Fruit fly (Drosophila melanogaster) whole organism, prepupa: ENCODE results near the gene Cyp4d21.
A peak's percentile ranks its signal among the peaks of the same experiment; 100 is the strongest.

Experiments used
- Blimp-1 ChIP-seq: fragments of 200-800 bp; sonication (Bioruptor generic); optimal IDR thresholded peaks from 3 replicates; lab custom pipeline; 2017; ENCODE audit warnings: missing biosample characterization, missing genetic modification characterization, mild to moderate bottlenecking, moderate library complexity, missing genetic modification reagents
- CG10631 ChIP-seq: fragments of 200-800 bp; sonication (Bioruptor generic); optimal IDR thresholded peaks from 2 replicates; lab custom pipeline; 2016; ENCODE audit warnings: missing biosample characterization, missing genetic modification characterization
- CG10669 ChIP-seq: fragments of 200-800 bp; sonication (Bioruptor generic); optimal IDR thresholded peaks from 3 replicates; lab custom pipeline; 2018; ENCODE audit warnings: missing biosample characterization, mild to moderate bottlenecking, missing genetic modification characterization, moderate library complexity
- CG11294 ChIP-seq: fragments of 200-800 bp; sonication (Bioruptor generic); IDR thresholded peaks from 2 replicates; pipeline ENCODE4 v1.3.6; 2022; ENCODE audit warnings: missing biosample characterization, missing genetic modification characterization
- CG11762 ChIP-seq: fragments of 200-800 bp; sonication (Bioruptor generic); optimal IDR thresholded peaks from 3 replicates; lab custom pipeline; 2016; ENCODE audit warnings: missing biosample characterization, missing genetic modification characterization; ENCODE audit not compliant: insufficient read depth
- CG15336 ChIP-seq: fragments of 200-800 bp; sonication (Bioruptor generic); IDR thresholded peaks from 2 replicates; pipeline ENCODE4 v1.3.6; 2022; ENCODE audit warnings: missing biosample characterization, missing genetic modification characterization
- CG1621 ChIP-seq: fragments of 200-800 bp; sonication (Bioruptor generic); optimal IDR thresholded peaks from 3 replicates; lab custom pipeline; 2018; ENCODE audit warnings: missing biosample characterization, mild to moderate bottlenecking, missing genetic modification characterization
- CG31627 ChIP-seq: fragments of 200-800 bp; sonication (Bioruptor generic); optimal IDR thresholded peaks from 3 replicates; lab custom pipeline; 2016; ENCODE audit warnings: missing biosample characterization, missing genetic modification characterization
- CG32006 ChIP-seq: fragments of 200-800 bp; sonication (Bioruptor generic); optimal IDR thresholded peaks from 3 replicates; lab custom pipeline; 2017; ENCODE audit warnings: missing biosample characterization, mild to moderate bottlenecking, missing genetic modification characterization
- CG3919 ChIP-seq: fragments of 200-800 bp; sonication (Bioruptor generic); optimal IDR thresholded peaks from 3 replicates; lab custom pipeline; 2016; ENCODE audit warnings: missing biosample characterization, missing genetic modification characterization
- CG4318 ChIP-seq: fragments of 200-800 bp; sonication (Bioruptor generic); optimal IDR thresholded peaks from 3 replicates; lab custom pipeline; 2017; ENCODE audit warnings: missing biosample characterization, mild to moderate bottlenecking, missing genetic modification characterization
- CG6163 ChIP-seq: fragments of 200-800 bp; sonication (Bioruptor generic); IDR thresholded peaks from 3 replicates; pipeline ENCODE4 v1.3.6; 2022; ENCODE audit warnings: missing biosample characterization, missing genetic modification characterization
- CG6808 ChIP-seq: fragments of 200-800 bp; sonication (Bioruptor generic); optimal IDR thresholded peaks from 3 replicates; lab custom pipeline; 2017; ENCODE audit warnings: missing biosample characterization, missing genetic modification characterization, mild to moderate bottlenecking, moderate library complexity, missing genetic modification reagents
- CG6854 ChIP-seq: fragments of 200-800 bp; sonication (Bioruptor generic); optimal IDR thresholded peaks from 2 replicates; lab custom pipeline; 2017; ENCODE audit warnings: missing biosample characterization, mild to moderate bottlenecking, missing genetic modification characterization
- CG8119 ChIP-seq: fragments of 200-800 bp; sonication (Bioruptor generic); IDR thresholded peaks from 3 replicates; pipeline ENCODE4 v1.3.6; 2022; ENCODE audit warnings: missing biosample characterization, missing genetic modification characterization
- CG8319 ChIP-seq: fragments of 200-800 bp; sonication (Bioruptor generic); optimal IDR thresholded peaks from 3 replicates; lab custom pipeline; 2016; ENCODE audit warnings: missing biosample characterization, missing genetic modification characterization
- CG8632 ChIP-seq: fragments of 200-800 bp; sonication (Bioruptor generic); optimal IDR thresholded peaks from 3 replicates; lab custom pipeline; 2016; ENCODE audit warnings: missing biosample characterization, missing genetic modification characterization
- Eip75B ChIP-seq: fragments of 200-800 bp; sonication (Bioruptor generic); optimal IDR thresholded peaks from 3 replicates; lab custom pipeline; 2016; ENCODE audit warnings: missing biosample characterization, missing genetic modification characterization
- Eip78C ChIP-seq: fragments of 200-800 bp; sonication (Bioruptor generic); peaks from one replicate; lab custom pipeline; 2016; ENCODE audit warnings: missing biosample characterization, missing genetic modification characterization
- Eip93F ChIP-seq: fragments of 200-800 bp; sonication (Bioruptor generic); optimal IDR thresholded peaks from 2 replicates; lab custom pipeline; 2016; ENCODE audit warnings: missing biosample characterization, mild to moderate bottlenecking, missing genetic modification characterization
- Ets21C ChIP-seq: fragments of 200-800 bp; sonication (Bioruptor generic); optimal IDR thresholded peaks from 3 replicates; lab custom pipeline; 2016; ENCODE audit warnings: missing biosample characterization, missing genetic modification characterization
- Ets96B ChIP-seq: fragments of 200-800 bp; optimal IDR thresholded peaks from 2 replicates; lab custom pipeline; 2019; ENCODE audit warnings: missing biosample characterization, mild to moderate bottlenecking, missing genetic modification characterization, moderate library complexity
- Gug ChIP-seq: fragments of 200-800 bp; sonication (Bioruptor generic); IDR thresholded peaks from 2 replicates; pipeline ENCODE4 v1.3.6; 2022; ENCODE audit warnings: missing biosample characterization, missing genetic modification characterization
- Hr38 ChIP-seq: sonication (Bioruptor generic); optimal IDR thresholded peaks from 2 replicates; lab custom pipeline; 2016; ENCODE audit warnings: missing biosample characterization, missing genetic modification characterization
- Hr39 ChIP-seq: fragments of 200-800 bp; sonication (Bioruptor generic); optimal IDR thresholded peaks from 2 replicates; lab custom pipeline; 2016; ENCODE audit warnings: missing biosample characterization, missing genetic modification characterization
- OdsH ChIP-seq: fragments of 200-800 bp; sonication (Bioruptor generic); optimal IDR thresholded peaks from 3 replicates; lab custom pipeline; 2016; ENCODE audit warnings: missing biosample characterization, missing genetic modification characterization
- Smox ChIP-seq: fragments of 200-800 bp; sonication (Bioruptor generic); optimal IDR thresholded peaks from 3 replicates; lab custom pipeline; 2016; ENCODE audit warnings: missing biosample characterization, missing genetic modification characterization
- Sox102F ChIP-seq: fragments of 200-800 bp; sonication (Bioruptor generic); optimal IDR thresholded peaks from 2 replicates; lab custom pipeline; 2016; ENCODE audit warnings: missing biosample characterization, mild to moderate bottlenecking, missing genetic modification characterization
- Sox14 ChIP-seq: fragments of 200-800 bp; sonication (Bioruptor generic); optimal IDR thresholded peaks from 3 replicates; lab custom pipeline; 2016; ENCODE audit warnings: missing biosample characterization, missing genetic modification characterization
- Sox15 ChIP-seq: fragments of 200-800 bp; sonication (Bioruptor generic); optimal IDR thresholded peaks from 3 replicates; lab custom pipeline; 2016; ENCODE audit warnings: missing biosample characterization, missing genetic modification characterization
- achi ChIP-seq: fragments of 200-800 bp; sonication (Bioruptor generic); optimal IDR thresholded peaks from 3 replicates; lab custom pipeline; 2016; ENCODE audit warnings: missing biosample characterization, missing genetic modification characterization
- acj6 ChIP-seq: fragments of 200-800 bp; sonication (Bioruptor generic); optimal IDR thresholded peaks from 3 replicates; lab custom pipeline; 2016; ENCODE audit warnings: missing biosample characterization, missing genetic modification characterization
- cyc ChIP-seq: fragments of 200-800 bp; sonication (Bioruptor generic); optimal IDR thresholded peaks from 3 replicates; lab custom pipeline; 2016; ENCODE audit warnings: missing biosample characterization, missing genetic modification characterization
- dac ChIP-seq: fragments of 200-800 bp; sonication (Bioruptor generic); optimal IDR thresholded peaks from 2 replicates; lab custom pipeline; 2017; ENCODE audit warnings: missing biosample characterization, mild to moderate bottlenecking, missing genetic modification characterization
- dsx ChIP-seq: fragments of 200-800 bp; optimal IDR thresholded peaks from 3 replicates; lab custom pipeline; 2019; ENCODE audit warnings: missing biosample characterization, mild to moderate bottlenecking, missing genetic modification characterization, moderate library complexity; ENCODE audit not compliant: poor library complexity, severe bottlenecking
- fd59A ChIP-seq: fragments of 200-800 bp; sonication (Bioruptor generic); optimal IDR thresholded peaks from 2 replicates; lab custom pipeline; 2017; ENCODE audit warnings: missing biosample characterization, mild to moderate bottlenecking, missing genetic modification characterization, missing genetic modification reagents
- fd85E ChIP-seq: fragments of 200-800 bp; sonication (Bioruptor generic); optimal IDR thresholded peaks from 3 replicates; lab custom pipeline; 2016; ENCODE audit warnings: missing biosample characterization, missing genetic modification characterization
- pdm3 ChIP-seq: fragments of 200-800 bp; sonication (Bioruptor generic); optimal IDR thresholded peaks from 3 replicates; lab custom pipeline; 2016; ENCODE audit warnings: missing biosample characterization, missing genetic modification characterization
- salr ChIP-seq, 2 experiments: fragments of 200-800 bp; sonication (Bioruptor generic); optimal IDR thresholded peaks; 3 replicates each; lab custom pipeline; 2016 to 2018; ENCODE audit warnings: missing biosample characterization in 2 of 2, missing genetic modification characterization in 2 of 2, mild to moderate bottlenecking in 1 of 2
- ss ChIP-seq, 2 experiments: fragments of 200-800 bp; sonication (Bioruptor generic); optimal IDR thresholded peaks; 2 replicates in 1 of 2; 3 replicates in 1 of 2; lab custom pipeline; 2017 to 2018; ENCODE audit warnings: mild to moderate bottlenecking in 2 of 2, missing biosample characterization in 2 of 2, missing genetic modification characterization in 2 of 2, moderate library complexity in 1 of 2
- vri ChIP-seq: fragments of 200-800 bp; sonication (Bioruptor generic); optimal IDR thresholded peaks from 3 replicates; lab custom pipeline; 2016; ENCODE audit warnings: missing biosample characterization, mild to moderate bottlenecking, missing genetic modification characterization

Gene Cyp4d21

dm6 chr2L:7580676-7581253, 24.6 kb upstream of the Cyp4d21 start (continued):
- TF ChIP-seq CG11762 (GFP tag; lab: Kevin White, UChicago), result no peak
- no peak for TF ChIP-seq vri (GFP tag; lab: Kevin White, UChicago)
- no peak for TF ChIP-seq OdsH
- no peak for TF ChIP-seq salr (GFP tag; optimal IDR thresholded peaks at IDR 0.05; lab: Kevin White, UChicago)
- TF ChIP-seq Eip75B (GFP tag; lab: Kevin White, UChicago), result no peak
- TF ChIP-seq Sox15 (GFP tag; lab: Kevin White, UChicago), result no peak
- no peak for TF ChIP-seq acj6 (GFP tag; lab: Kevin White, UChicago)
- TF ChIP-seq CG15336 (GFP tag; lab: Robert Waterston, UW), result peak; percentile 51
- TF ChIP-seq, all 60 proteins: peak for 10

- TF ChIP-seq CG32006 (GFP tag; lab: Kevin White, UChicago), result peak; percentile 23
- no peak for TF ChIP-seq Blimp-1 (GFP tag; lab: Kevin White, UChicago)
- TF ChIP-seq salr (GFP tag; optimal IDR thresholded peaks at IDR 0.05; lab: Kevin White, UChicago), result no peak
Observed at dm6 chr2L:7581624-7582023, 23.8 kb upstream of the Cyp4d21 start, which contains the start of gene Spn28B. Gene Spn28B (plus strand): TSS chr2L:7581924.

dm6 chr2L:7587106-7587505, 18.3 kb upstream of the Cyp4d21 start:
- no peak for TF ChIP-seq vri (GFP tag; lab: Kevin White, UChicago)
- TF ChIP-seq CG6808 (GFP tag; lab: Kevin White, UChicago), result no peak
- TF ChIP-seq CG10669 (GFP tag; lab: Kevin White, UChicago), result no peak
- no peak for TF ChIP-seq Smox (GFP tag; lab: Kevin White, UChicago)
- no peak for TF ChIP-seq ss (GFP tag; optimal IDR thresholded peaks at IDR 0.05; lab: Kevin White, UChicago)
- TF ChIP-seq achi (GFP tag; lab: Kevin White, UChicago), result no peak
- TF ChIP-seq Eip93F (GFP tag; lab: Kevin White, UChicago), result no peak
- no peak for TF ChIP-seq CG8119 (GFP tag; lab: Robert Waterston, UW)
- TF ChIP-seq dac, result no peak
- no peak for TF ChIP-seq CG8632 (GFP tag; lab: Kevin White, UChicago)
- no peak for TF ChIP-seq CG32006 (GFP tag; lab: Kevin White, UChicago)
- no peak for TF ChIP-seq CG4318 (GFP tag; lab: Kevin White, UChicago)
- no peak for TF ChIP-seq CG6854 (GFP tag; lab: Kevin White, UChicago)
- no peak for TF ChIP-seq fd85E

- TF ChIP-seq CG6163 (GFP tag; lab: Robert Waterston, UW), result no peak
- no peak for TF ChIP-seq vri (GFP tag; lab: Kevin White, UChicago)
- no peak for TF ChIP-seq Eip75B (GFP tag; lab: Kevin White, UChicago)
- TF ChIP-seq Hr39, result no peak
- no peak for TF ChIP-seq Smox (GFP tag; lab: Kevin White, UChicago)
Observed at dm6 chr2L:7592858-7593257, 12.5 kb upstream of the Cyp4d21 start.

- TF ChIP-seq dac (peak; percentile 53), salr (GFP tag; optimal IDR thresholded peaks at IDR 0.05; lab: Kevin White, UChicago) (peak in 1 of 2 experiments; percentile 9), Ets21C (peak; percentile 46), CG8319 (peak; percentile 65), Gug (GFP tag; lab: Robert Waterston, UW) (peak; percentile 33; the same call in 1 of the 2 replicates), CG3919 (GFP tag; lab: Kevin White, UChicago) (peak; percentile 79), Sox15 (GFP tag; lab: Kevin White, UChicago) (peak; percentile 55), pdm3 (peak; percentile 78), fd59A (GFP tag; lab: Kevin White, UChicago) (peak; percentile 32), Hr38 (GFP tag; lab: Kevin White, UChicago) (no peak), Eip75B (GFP tag; lab: Kevin White, UChicago) (peak; percentile 69), CG11294 (GFP tag; lab: Robert Waterston, UW) (no peak), dsx (GFP tag; lab: Kevin White, UChicago) (no peak), Eip78C (GFP tag; lab: Kevin White, UChicago) (peak; percentile 95), CG8119 (GFP tag; lab: Robert Waterston, UW) (peak; percentile 69; the same call in 2 of the 3 replicates), CG8632 (GFP tag; lab: Kevin White, UChicago) (peak; percentile 75), Ets96B (tag; lab: Kevin White, UChicago) (peak; percentile 42), CG31627 (GFP tag; lab: Kevin White, UChicago) (peak; percentile 73), CG1621 (tag; lab: Kevin White, UChicago) (peak; percentile 17), Sox102F (GFP tag; lab: Kevin White, UChicago) (peak; percentile 76), cyc (peak; percentile 79), Sox14 (GFP tag; lab: Kevin White, UChicago) (peak; percentile 61), ss (GFP tag; optimal IDR thresholded peaks at IDR 0.05; lab: Kevin White, UChicago) (no peak), CG10631 (GFP tag; lab: Kevin White, UChicago) (peak; percentile 66), CG11762 (GFP tag; lab: Kevin White, UChicago) (peak; percentile 60)
Observed at dm6 chr2L:7596862-7597261, 8.5 kb upstream of the Cyp4d21 start.
